Worm (Caenorhabditis elegans) whole organism, late embryonic: ENCODE measurements around the gene C50E10.2.

ENCODE experiments used
- ama-1 ChIP-seq: fragments of 150-350 bp; optimal IDR thresholded peaks from 2 replicates; lab custom pipeline; 2014
- ceh-19 ChIP-seq: fragments of 200-800 bp; sonication (Bioruptor generic); optimal IDR thresholded peaks from 2 replicates; lab custom pipeline; 2018; ENCODE audit warnings: mild to moderate bottlenecking, missing genetic modification characterization, missing compliant biosample characterization
- eyg-1 ChIP-seq: sonication (generic microtip); optimal IDR thresholded peaks from 2 replicates; lab custom pipeline; 2016; ENCODE audit warnings: missing genotype, missing genetic modification characterization, missing compliant biosample characterization
- hlh-13 ChIP-seq: fragments of 200-800 bp; sonication (Bioruptor generic); optimal IDR thresholded peaks from 2 replicates; lab custom pipeline; 2018; ENCODE audit warnings: mild to moderate bottlenecking, missing genetic modification characterization, missing compliant biosample characterization
- rnt-1 ChIP-seq: sonication (generic microtip); optimal IDR thresholded peaks from 2 replicates; lab custom pipeline; 2016; ENCODE audit warnings: missing genetic modification characterization, missing compliant biosample characterization
- tbx-7 ChIP-seq: sonication (generic microtip); optimal IDR thresholded peaks from 2 replicates; lab custom pipeline; 2016; ENCODE audit warnings: missing genotype, missing genetic modification characterization, missing compliant biosample characterization

DNA sequence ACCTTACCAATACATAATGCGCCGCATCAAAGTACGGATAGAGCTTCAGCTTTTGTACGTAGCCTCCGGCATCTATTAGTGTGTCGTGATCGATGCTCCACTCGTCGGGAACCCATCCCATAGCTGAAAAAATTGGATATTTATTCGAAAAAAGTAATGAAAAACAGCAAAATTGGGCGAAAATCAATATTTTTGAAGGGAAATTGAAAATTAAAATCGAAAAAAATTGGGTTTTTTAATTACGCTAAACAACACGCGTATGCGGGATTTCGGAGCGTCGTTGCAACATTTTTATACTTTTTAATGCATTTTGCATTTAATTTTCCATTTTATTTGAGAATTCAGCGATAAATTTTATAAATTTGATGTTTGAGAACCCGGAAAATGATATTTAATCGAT is 30.3 kb downstream of the C50E10.2 start, which contains the start of the genes tric-1B.2 and Y57A10A.29:
- TF ChIP-seq ceh-19 (GFP tag; lab: Kevin White, UChicago): no peak
- no peak for TF ChIP-seq rnt-1 (tag; lab: Kevin White, UChicago)
- no peak for TF ChIP-seq eyg-1 (tag; lab: Kevin White, UChicago)
- TF ChIP-seq hlh-13 (GFP tag; lab: Kevin White, UChicago): no peak
- no peak for TF ChIP-seq tbx-7 (tag; lab: Kevin White, UChicago)
- no peak for TF ChIP-seq ama-1
